Fruit fly (Drosophila melanogaster) whole organism: Measurements from ENCODE around the gene Polr2J.

ENCODE experiments used
- Dll ChIP-seq: fragments of >200 bp; optimal IDR thresholded peaks from 2 replicates; lab custom pipeline; 2017
- EcR ChIP-seq, 2 experiments: fragments of >200 bp; optimal IDR thresholded peaks; 2 replicates each; lab custom pipeline; 2017; ENCODE audit warnings: missing biosample characterization in 2 of 2, missing genetic modification characterization in 2 of 2, missing genetic modification reagents in 2 of 2
- psq ChIP-seq: fragments of >200 bp; optimal IDR thresholded peaks from 2 replicates; lab custom pipeline; 2017
- usp ChIP-seq: fragments of >200 bp; optimal IDR thresholded peaks from 2 replicates; lab custom pipeline; 2017; ENCODE audit warnings: missing biosample characterization, missing genetic modification characterization, mixed read lengths

- TF ChIP-seq usp (GFP tag; lab: Kevin White, UChicago): no peak
- TF ChIP-seq EcR (GFP tag; optimal IDR thresholded peaks at IDR 0.05; lab: Kevin White, UChicago): no peak
- TF ChIP-seq psq (lab: Kevin White, UChicago): no peak
- no peak for TF ChIP-seq Dll (lab: Kevin White, UChicago)
Observed at dm6 chr2L:17385221-17385529, 25.0 kb downstream of the Polr2J start.
